Fruit fly (Drosophila melanogaster) S2 (cell line): ENCODE data around the gene CG43880.
A peak's percentile ranks its signal among the peaks of the same experiment; 100 is the strongest.

Experiments used
- CG8478 ChIP-seq: fragments of >200 bp; optimal IDR thresholded peaks from 2 replicates; lab custom pipeline; 2018
- CTCF ChIP-seq, 2 experiments: fragments of >200 bp; optimal IDR thresholded peaks; 2 replicates each; lab custom pipeline; 2018

The CG43880 gene

DNA sequence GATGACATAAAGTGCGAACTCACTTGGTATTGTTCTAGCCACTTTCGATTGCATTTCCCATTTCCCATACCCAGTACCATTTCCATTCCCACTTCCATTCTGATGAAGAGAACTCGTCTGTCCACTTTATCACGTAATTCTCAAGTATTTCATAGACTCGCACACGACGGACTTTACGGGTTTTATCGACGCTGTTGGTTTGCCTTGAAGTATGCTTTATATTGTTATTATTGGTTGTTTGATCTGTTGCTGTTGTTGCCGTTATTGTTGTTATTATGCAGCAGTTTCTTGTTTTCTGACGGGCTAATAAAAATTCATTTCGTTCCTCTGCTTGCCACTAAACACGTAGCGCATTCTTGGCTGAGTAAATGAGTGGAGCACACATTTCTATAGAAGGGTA is 6.4 kb upstream of the CG43880 start:
- TF ChIP-seq CTCF (optimal IDR thresholded peaks at IDR 0.05; lab: Kevin White, UChicago) (no peak), CG8478 (lab: Kevin White, UChicago) (no peak)

DNA sequence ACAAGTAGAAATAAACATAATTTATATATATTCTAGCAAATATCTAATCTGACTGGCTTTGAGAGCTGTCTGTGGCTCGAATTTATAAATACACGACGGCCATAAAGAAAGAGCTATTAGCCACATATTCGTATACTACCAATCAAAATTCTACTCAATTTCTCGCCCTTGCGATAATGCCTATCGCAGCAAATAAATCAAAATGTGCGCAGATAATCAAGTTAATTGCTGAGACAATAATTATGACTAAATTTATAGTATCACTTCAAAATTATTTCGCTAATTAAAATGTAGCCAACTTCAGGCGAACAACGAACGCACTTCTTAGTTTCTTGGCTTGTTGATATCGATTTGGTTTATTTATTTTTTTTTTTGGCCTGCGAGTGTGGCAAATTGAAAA is 5.7 kb upstream of the CG43880 start:
- TF ChIP-seq CTCF (optimal IDR thresholded peaks at IDR 0.05; lab: Kevin White, UChicago), result no peak
- no peak for TF ChIP-seq CG8478 (lab: Kevin White, UChicago)

DNA sequence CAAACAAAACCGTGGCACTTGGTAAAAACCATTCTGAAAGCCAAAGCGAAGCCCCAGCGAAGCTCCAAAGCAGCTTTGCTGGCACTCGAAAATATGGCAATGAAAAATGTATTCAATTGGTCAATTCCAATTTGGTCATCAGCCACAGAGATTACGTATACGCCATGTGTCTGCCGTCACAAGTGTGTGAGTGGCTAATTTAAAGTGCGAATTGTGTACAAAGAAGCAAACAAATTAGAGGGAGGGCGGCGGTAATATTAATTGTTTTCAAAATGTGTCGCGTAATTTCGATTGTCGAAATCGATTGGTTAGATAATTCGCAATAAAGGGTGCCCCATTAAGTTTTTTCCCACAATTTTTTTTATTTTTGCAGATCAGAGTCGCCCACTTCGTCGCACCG is 3.7 kb upstream of the CG43880 start:
- TF ChIP-seq CTCF (optimal IDR thresholded peaks at IDR 0.05; lab: Kevin White, UChicago) (no peak), CG8478 (lab: Kevin White, UChicago) (no peak)

DNA sequence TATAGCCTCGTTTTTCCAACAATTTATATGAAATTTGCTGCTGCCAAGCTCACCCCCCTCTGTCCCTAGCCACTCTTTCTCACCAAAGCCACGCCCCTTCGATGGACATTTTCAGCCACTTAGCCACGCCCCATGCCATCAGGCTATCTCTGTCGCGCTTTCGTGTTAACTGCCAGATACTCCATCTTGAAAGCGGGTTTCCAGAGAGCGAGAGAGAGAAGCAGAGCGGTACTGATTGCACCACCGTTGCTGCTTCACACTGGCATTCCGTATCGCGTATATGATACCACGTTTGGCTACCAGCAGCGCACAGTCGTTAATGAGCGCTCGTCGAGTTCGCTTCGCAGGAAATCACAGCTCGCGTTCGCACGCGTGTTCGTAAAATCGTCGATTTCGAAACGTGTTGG is 1.8 kb upstream of the CG43880 start, which contains the start of gene exex:
exex (plus strand) TSS at position 307 of the 407 bp plus-strand sequence.
- TF ChIP-seq CTCF (optimal IDR thresholded peaks at IDR 0.05; lab: Kevin White, UChicago), result peak in 1 of 2 experiments; percentile 1
- no peak for TF ChIP-seq CG8478 (lab: Kevin White, UChicago)

DNA sequence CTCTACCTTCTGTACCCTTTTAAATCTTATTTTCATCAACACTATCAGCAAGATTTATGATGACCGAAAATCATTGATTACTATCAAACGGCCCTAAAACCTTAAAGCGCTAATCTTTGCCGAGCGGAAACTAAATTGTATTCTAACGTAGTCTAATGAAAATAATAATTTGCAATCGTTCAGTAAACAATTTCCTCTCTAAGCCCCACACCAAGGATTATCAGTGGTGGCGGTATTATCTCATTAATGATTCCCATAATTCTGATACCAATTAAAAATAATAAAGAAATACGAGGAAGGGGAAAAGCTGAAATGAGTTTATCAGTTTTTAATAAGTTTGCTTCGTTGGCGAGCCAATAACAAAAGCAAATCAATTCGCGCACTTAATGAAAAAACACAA is 2.2 kb downstream of the CG43880 start:
- TF ChIP-seq CTCF (optimal IDR thresholded peaks at IDR 0.05; lab: Kevin White, UChicago), result no peak
- no peak for TF ChIP-seq CG8478 (lab: Kevin White, UChicago)

DNA sequence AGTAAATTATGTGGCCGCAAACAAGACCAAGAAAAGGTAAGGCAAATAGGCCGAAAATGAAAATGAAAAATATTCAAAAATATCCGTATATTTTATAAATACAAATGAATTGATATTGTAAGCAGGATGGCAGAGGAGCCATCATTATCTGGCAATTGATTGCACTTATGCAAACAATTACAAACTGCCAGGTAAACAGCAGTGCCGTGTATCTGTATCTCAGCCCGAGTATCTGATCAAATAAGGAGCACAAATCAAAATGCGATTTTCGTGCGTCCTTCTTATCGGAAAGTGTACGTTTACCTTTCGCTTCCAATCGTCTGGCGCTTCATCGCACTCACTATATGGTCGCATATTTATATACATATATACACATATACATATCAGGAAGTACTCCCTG is 3.1 kb downstream of the CG43880 start:
- TF ChIP-seq CTCF (optimal IDR thresholded peaks at IDR 0.05; lab: Kevin White, UChicago), result no peak

DNA sequence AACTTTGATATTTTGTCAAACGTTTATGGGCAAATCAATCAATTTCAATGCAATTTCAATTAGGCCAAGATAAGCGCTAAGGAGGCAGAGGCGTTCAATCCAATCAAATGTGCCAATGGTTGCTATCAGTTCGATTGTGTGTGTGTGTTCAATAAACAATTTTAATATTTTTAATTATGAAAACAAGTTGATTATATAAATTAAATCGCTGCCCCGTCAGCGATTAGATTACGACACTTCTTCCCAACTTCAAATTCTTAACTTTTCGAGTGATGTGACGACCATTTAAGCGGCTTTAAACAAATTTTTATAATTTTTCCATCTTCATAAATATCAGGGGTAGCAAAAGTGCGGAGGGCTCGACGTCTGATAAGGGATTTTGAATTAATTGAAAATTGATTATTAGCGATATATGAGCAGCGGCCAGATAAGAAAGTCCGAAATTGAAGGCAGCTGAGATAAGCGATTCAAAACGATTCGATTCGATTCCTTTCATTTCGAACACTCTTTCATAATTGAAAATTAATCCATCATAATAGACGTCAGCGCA is 3.6 kb downstream of the CG43880 start:
- TF ChIP-seq CG8478 (lab: Kevin White, UChicago) (no peak), CTCF (optimal IDR thresholded peaks at IDR 0.05; lab: Kevin White, UChicago) (no peak)

DNA sequence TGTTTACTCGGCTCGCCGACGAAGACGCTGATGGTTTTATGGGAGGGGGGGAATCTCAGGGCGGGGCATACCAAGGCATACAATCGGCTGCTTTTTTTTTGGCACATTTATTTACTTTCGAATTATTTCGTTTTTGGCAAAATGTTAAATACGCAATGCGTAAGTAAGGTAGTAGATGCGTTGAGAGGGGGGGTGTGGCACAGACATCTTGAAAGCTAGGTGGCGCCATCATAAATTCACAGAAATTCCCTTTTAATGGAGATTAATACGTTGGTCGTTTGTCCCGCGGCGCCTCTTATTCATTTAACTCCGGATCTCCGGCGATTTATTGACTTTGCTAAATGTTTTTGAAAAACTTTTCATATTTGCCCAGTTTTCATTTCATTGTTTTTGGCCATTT is 4.6 kb downstream of the CG43880 start:
- no peak for TF ChIP-seq CG8478 (lab: Kevin White, UChicago)
- TF ChIP-seq CTCF (optimal IDR thresholded peaks at IDR 0.05; lab: Kevin White, UChicago), result peak; percentile 51 to 68

DNA sequence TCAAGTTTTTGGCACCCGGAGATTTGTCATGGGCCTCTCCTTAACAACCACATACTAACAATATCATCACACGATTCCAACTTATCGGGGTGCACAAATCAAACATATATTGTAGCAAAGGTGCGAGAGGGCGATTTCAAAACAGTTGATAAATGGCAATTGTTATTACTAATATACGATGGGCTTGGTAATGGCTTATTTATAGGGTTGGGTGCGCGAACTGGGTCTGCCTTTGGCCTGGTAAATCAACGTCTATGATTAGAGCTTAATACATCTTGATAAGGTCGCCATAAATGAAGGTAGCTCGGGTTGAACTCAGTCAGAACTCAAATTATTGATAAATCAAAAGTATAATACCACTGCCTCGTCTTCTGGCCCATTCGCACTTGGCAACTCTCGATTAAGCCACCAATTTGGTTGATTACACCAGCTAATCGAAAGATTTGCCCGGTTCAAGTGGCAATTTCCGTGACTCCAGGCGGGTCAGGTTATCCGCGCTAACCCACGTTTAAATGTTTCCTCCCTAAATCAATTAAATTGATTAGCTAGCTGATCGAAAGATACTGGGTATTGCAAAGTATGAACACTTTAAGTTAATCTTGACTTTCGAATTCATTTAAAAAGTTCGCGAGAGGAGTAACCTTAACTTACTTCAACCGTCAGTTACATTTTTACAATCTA is 5.4 kb downstream of the CG43880 start:
- TF ChIP-seq CG8478 (lab: Kevin White, UChicago), result no peak
- TF ChIP-seq CTCF (optimal IDR thresholded peaks at IDR 0.05; lab: Kevin White, UChicago), result no peak

DNA sequence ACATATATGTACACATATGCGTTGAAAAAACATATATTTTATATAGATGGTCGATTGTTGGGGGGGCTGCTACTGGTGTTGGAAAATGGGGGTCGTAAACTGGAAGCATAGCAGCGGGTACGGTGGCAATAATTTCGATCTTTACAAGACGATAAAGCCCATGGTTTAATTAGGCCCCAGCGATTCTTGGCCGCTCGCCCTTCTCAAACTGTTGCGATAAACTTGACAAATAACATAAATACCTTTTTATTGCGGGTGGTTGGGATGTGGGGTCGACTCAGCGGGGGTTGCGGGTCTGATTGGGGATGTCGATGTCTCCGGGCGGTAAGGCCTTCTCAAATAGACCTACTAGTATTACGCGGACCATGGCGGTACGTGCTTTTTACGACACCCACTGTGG is 7.5 kb downstream of the CG43880 start:
- TF ChIP-seq CTCF (optimal IDR thresholded peaks at IDR 0.05; lab: Kevin White, UChicago), result no peak
- no peak for TF ChIP-seq CG8478 (lab: Kevin White, UChicago)

DNA sequence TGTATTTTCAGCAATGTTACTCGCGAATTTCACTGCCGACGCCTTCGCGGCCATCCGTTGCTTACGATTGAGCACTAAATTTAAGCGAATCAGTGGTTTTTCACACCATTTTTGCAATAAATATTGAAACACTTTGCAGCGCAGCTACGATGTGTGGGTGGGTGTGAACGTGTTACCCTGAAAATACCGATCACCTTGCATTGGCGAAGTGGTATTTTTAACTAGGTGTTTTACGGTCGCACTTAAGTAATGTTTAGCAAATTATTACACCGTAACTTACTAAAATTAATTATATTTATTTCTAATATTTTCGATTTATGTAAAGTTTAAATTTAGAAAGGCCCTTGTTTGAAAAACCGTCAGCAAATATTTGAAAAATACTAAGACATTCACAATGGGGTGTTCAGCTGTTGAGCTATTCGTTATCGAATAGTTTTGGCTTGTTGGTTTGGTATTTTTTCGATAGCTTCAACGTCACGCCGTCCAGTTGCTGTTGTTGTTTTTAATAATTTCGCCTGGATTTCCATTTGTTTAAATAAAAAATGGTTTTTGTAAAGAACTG is 10.1 kb downstream of the CG43880 start, which contains the start of the genes syd and Srp9:
syd (minus strand) TSS at position 188 of the 562 bp plus-strand sequence.
Srp9 (plus strand) TSS at position 441 of the 562 bp plus-strand sequence.
- no peak for TF ChIP-seq CG8478 (lab: Kevin White, UChicago)
- no peak for TF ChIP-seq CTCF (optimal IDR thresholded peaks at IDR 0.05; lab: Kevin White, UChicago)

DNA sequence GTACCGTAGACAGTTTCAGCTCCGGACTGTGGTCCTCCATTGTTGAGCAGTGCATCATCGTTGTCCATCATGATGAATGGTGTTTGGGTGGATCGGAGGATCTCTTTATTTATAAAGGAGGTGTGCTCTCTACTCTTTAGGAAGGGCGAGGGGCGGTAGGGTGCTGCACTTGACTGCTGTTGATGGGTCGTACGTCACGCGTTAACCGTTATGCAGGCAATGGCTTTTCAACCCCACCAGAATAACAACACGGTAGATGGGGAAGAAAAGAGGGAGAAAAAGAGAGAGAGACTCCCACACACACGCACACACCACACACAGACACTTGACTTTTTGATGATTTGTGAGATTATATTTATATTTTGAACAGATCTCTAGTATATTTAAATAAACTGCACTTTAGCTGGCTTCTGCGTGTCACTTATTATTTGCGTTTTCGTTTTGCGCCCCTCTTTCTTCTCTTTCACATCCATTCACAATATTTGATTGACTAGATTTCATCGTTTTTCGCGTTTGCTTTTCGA is 10.7 kb downstream of the CG43880 start:
- no peak for TF ChIP-seq CG8478 (lab: Kevin White, UChicago)
- no peak for TF ChIP-seq CTCF (optimal IDR thresholded peaks at IDR 0.05; lab: Kevin White, UChicago)

DNA sequence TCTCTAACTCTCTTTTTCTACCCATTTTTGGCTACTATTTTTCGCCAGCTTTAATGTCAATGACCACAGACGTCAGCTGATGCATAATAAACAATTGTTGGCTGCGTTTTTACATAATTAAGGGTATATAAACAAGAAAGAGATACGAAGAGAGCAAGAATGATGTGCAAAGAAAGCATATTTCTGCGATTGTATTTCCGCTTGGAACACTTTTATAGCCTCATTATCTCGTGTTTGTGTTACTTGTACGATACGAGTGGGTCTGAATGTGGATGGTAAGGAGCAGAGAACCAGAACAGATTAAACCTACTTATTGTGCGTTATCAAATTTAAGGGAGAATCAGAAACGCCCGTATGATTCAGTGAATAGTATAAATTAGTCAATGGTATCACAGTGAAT is 11.3 kb downstream of the CG43880 start:
- no peak for TF ChIP-seq CG8478 (lab: Kevin White, UChicago)
- TF ChIP-seq CTCF (optimal IDR thresholded peaks at IDR 0.05; lab: Kevin White, UChicago), result no peak

DNA sequence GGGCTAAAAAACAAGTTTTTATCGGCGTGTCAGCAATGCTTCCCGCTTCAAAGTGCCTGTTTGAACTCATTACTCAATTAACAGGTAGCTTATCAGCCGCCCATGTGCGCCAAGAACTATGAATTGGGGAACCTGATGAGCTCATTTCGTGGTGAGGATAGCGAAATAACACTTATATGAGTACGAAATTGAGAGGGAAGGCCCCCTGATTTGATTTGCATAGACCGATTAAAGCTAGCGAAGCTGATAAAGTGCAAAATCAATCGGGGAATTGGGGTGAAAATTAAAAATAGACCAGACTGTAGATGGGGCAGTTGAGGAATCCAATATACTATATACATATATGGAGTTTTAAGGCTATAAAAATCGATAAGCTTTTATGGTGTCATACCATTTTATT is 11.9 kb downstream of the CG43880 start:
- TF ChIP-seq CG8478 (lab: Kevin White, UChicago), result no peak
